Worm (Caenorhabditis elegans): Measurements from ENCODE around the gene gld-3.

DNA sequence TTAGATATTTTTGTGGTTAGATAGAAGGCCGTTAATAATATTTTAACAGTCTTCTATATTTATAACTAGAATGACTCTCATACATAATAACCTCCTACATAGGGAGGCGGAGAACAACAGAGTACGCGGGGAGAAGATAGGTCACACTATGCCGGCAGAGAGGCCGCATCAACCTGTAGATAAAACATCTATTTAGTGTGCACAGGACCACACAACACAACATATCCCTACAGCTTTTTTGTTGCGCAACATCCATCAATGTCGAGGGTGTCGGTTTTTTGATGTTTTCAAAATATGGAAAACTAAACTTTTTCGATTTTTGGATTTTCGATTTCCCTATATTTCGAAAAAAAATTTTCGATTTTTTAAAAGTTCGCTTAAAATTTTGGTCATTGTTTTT lies 41.6 kb upstream of the gld-3 start:
- TF ChIP-seq lin-26 (GFP tag; IDR thresholded peaks at IDR 0.05) (no peak), Y95B8A.8 (GFP tag; IDR thresholded peaks at IDR 0.05) (no peak), ZK185.1 (tag; optimal IDR thresholded peaks at IDR 0.05; ENCODE audit: poor library complexity, severe bottlenecking) (no peak)

All from whole organism, young adult.